Worm (Caenorhabditis elegans): Measurements from ENCODE around the gene srx-60.

The srx-60 gene

ce11 chrV:7400588-7400987 lies at the start of gene srx-60:
Gene srx-60 (plus strand): TSS chrV:7400888.
- TF ChIP-seq repo-1 (tag; optimal IDR thresholded peaks at IDR 0.05) (no peak), efl-1 (GFP tag; optimal IDR thresholded peaks at IDR 0.05) (no peak), B0261.1 (tag; optimal IDR thresholded peaks at IDR 0.05) (no peak), dpl-1 (GFP tag; optimal IDR thresholded peaks at IDR 0.05) (no peak), snpc-1.1 (tag; optimal IDR thresholded peaks at IDR 0.05; ENCODE audit: insufficient read depth) (no peak), F33H1.4 (GFP tag; IDR thresholded peaks at IDR 0.05) (no peak), D2030.7 (GFP tag; IDR thresholded peaks at IDR 0.05) (no peak), F57C9.4 (tag; optimal IDR thresholded peaks at IDR 0.05) (no peak), nhr-179 (tag; optimal IDR thresholded peaks at IDR 0.05) (no peak)

ce11 chrV:7352186-7353053 lies 48.3 kb upstream of the srx-60 start, which contains the start of the genes srh-231 and srh-275:
Gene srh-231 (minus strand): TSS chrV:7352236.
Gene srh-275 (plus strand): TSS chrV:7353003.
- TF ChIP-seq unc-62 (GFP tag; optimal IDR thresholded peaks at IDR 0.05) (no peak), F57A8.1 (GFP tag; optimal IDR thresholded peaks at IDR 0.05) (no peak), die-1 (tag; optimal IDR thresholded peaks at IDR 0.05) (no peak), Y95B8A.8 (GFP tag; IDR thresholded peaks at IDR 0.05) (no peak), akir-1 (GFP tag; optimal IDR thresholded peaks at IDR 0.05) (no peak)

ce11 chrV:7353602-7354001 lies 47.1 kb upstream of the srx-60 start:
- TF ChIP-seq attf-6 (GFP tag; IDR thresholded peaks at IDR 0.05) (no peak), lin-54 (GFP tag; optimal IDR thresholded peaks at IDR 0.05) (no peak)

- TF ChIP-seq snpc-1.3 (tag; optimal IDR thresholded peaks at IDR 0.05; ENCODE audit: insufficient read depth): no peak
- no peak for TF ChIP-seq hmg-20 (GFP tag; IDR thresholded peaks at IDR 0.05)
- TF ChIP-seq akir-1 (GFP tag; optimal IDR thresholded peaks at IDR 0.05): no peak
- no peak for TF ChIP-seq mcd-1 (GFP tag; IDR thresholded peaks at IDR 0.05)
- TF ChIP-seq die-1 (tag; optimal IDR thresholded peaks at IDR 0.05): no peak
- TF ChIP-seq let-526 (GFP tag; IDR thresholded peaks at IDR 0.05): no peak
- TF ChIP-seq nhr-80 (tag; optimal IDR thresholded peaks at IDR 0.05): no peak
- no peak for TF ChIP-seq F55B11.4 (tag; optimal IDR thresholded peaks at IDR 0.05; ENCODE audit: borderline replicate concordance, insufficient read depth)
- TF ChIP-seq unc-62 (GFP tag; optimal IDR thresholded peaks at IDR 0.05): no peak
- TF ChIP-seq nfyb-1 (GFP tag; IDR thresholded peaks at IDR 0.05): no peak
- no peak for TF ChIP-seq egrh-3 (GFP tag; IDR thresholded peaks at IDR 0.05)
- TF ChIP-seq ekl-4 (GFP tag; IDR thresholded peaks at IDR 0.05): no peak
- no peak for TF ChIP-seq F52B5.7 (tag; optimal IDR thresholded peaks at IDR 0.05)
Measured at ce11 chrV:7355464-7355863, 45.2 kb upstream of the srx-60 start, which contains the start of gene tag-293. Gene tag-293 (minus strand): TSS chrV:7355564.

- no peak for TF ChIP-seq attf-5 (GFP tag; optimal IDR thresholded peaks at IDR 0.05)
- TF ChIP-seq F37B4.10 (GFP tag; IDR thresholded peaks at IDR 0.05): no peak
- no peak for TF ChIP-seq ceh-27 (GFP tag; optimal IDR thresholded peaks at IDR 0.05)
- TF ChIP-seq T26A5.8 (tag; optimal IDR thresholded peaks at IDR 0.05): no peak
Measured at ce11 chrV:7356684-7357083, 44.0 kb upstream of the srx-60 start, which contains the start of gene C03G6.21. Gene C03G6.21 (minus strand): TSS chrV:7356784.

Data from whole organism, young adult.